Fruit fly (Drosophila melanogaster): ENCODE data around the gene CG44040.

Gene CG44040

DNA sequence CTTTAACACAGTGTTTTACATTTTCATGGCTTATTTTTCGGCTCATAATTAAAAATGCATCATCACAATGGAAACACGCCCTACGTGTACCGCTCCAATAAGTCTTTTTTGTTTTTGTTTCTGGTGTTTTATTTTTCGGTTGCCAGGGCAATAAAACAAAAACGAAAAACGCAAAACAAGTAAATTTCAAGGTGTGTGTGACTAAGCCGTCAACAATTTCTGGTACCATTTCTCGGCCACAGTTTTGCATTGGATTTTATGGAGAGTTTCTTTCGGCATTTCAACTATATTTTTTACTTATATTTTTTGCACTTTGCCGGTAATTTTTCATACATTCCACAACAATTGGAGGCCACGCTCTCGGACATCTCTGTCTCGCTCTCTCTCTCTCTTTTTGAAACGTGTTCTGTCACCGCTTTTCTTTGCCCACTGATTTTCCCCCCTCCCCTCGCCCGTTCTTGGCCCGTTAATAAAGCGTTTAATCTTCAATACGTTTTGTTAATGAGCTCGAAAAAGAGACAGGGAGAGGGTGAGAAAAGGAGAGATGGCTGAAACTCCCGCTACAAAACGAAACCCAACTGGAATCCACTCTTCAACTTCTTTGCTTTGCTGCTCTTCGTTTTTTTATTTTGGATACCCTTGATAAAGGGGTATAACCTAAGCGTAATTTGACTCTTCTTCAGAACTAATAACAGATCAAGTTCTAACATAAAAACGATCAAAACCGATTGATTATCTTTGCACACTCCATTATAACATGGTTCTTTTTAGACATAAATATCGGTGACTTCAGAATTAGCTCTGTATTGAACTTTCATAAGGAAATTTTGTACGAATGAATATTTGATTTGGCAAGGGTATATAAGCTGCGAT is 26.9 kb upstream of the CG44040 start:
- TF ChIP-seq CG7101 (tag; optimal IDR thresholded peaks at IDR 0.05) (no peak), CG11617 (GFP tag; optimal IDR thresholded peaks at IDR 0.05) (peak; percentile 1), CG14711 (tag; optimal IDR thresholded peaks at IDR 0.05) (no peak), ovo (GFP tag; optimal IDR thresholded peaks at IDR 0.05) (no peak), Clk (GFP tag; optimal IDR thresholded peaks at IDR 0.05) (no peak), cic (GFP tag; optimal IDR thresholded peaks at IDR 0.05) (no peak), CG5204 (GFP tag; optimal IDR thresholded peaks at IDR 0.05) (no peak), CG7045 (GFP tag; optimal IDR thresholded peaks at IDR 0.05) (no peak), Crg-1 (GFP tag; optimal IDR thresholded peaks at IDR 0.05) (no peak), tj (GFP tag; optimal IDR thresholded peaks at IDR 0.05) (peak; percentile 71), bab1 (GFP tag; optimal IDR thresholded peaks at IDR 0.05) (peak; percentile 26), Mnt (GFP tag; optimal IDR thresholded peaks at IDR 0.05) (no peak), kay (GFP tag; ENCODE audit: borderline replicate concordance) (no peak), pad (GFP tag; optimal IDR thresholded peaks at IDR 0.05) (peak; percentile 80), CG33017 (tag; optimal IDR thresholded peaks at IDR 0.05) (no peak), Hr96 (GFP tag; optimal IDR thresholded peaks at IDR 0.05) (no peak), CG12768 (GFP tag; optimal IDR thresholded peaks at IDR 0.05) (no peak), CG1620 (GFP tag; optimal IDR thresholded peaks at IDR 0.05) (peak; percentile 22), cnc (optimal IDR thresholded peaks at IDR 0.05) (no peak), toe (GFP tag; optimal IDR thresholded peaks at IDR 0.05) (no peak)

DNA sequence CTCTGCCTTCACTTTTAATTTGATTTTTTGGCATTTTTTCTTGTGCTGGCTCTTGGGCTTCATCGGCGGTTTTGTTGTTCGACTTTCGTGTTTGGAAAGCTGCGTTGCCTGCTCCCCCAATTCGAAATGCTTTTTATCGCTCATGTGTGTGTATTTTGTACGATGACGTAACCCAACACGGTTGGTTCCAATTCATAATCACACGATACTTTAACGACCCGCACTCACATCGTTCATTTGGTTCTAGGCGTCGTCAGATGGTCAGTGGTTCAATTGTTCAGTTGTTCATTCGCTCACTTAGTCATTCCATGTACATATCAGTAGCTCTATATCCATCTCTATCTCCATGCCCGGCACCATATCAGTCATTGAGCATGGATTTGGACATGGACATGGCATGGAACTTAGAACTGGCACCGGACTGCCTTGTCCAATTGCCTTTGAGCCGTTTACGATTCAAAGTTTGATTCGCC is 26.3 kb upstream of the CG44040 start:
- TF ChIP-seq Hr96 (GFP tag; optimal IDR thresholded peaks at IDR 0.05): no peak
- no peak for TF ChIP-seq CG12768 (GFP tag; optimal IDR thresholded peaks at IDR 0.05)
- TF ChIP-seq CG7045 (GFP tag; optimal IDR thresholded peaks at IDR 0.05): no peak
- TF ChIP-seq toe (GFP tag; optimal IDR thresholded peaks at IDR 0.05): no peak
- no peak for TF ChIP-seq cic (GFP tag; optimal IDR thresholded peaks at IDR 0.05)
- TF ChIP-seq pad (GFP tag; optimal IDR thresholded peaks at IDR 0.05): no peak
- no peak for TF ChIP-seq CG14711 (tag; optimal IDR thresholded peaks at IDR 0.05)
- TF ChIP-seq CG7101 (tag; optimal IDR thresholded peaks at IDR 0.05): no peak
- no peak for TF ChIP-seq CG1620 (GFP tag; optimal IDR thresholded peaks at IDR 0.05)
- TF ChIP-seq kay (GFP tag; ENCODE audit: borderline replicate concordance): no peak
- no peak for TF ChIP-seq CG33017 (tag; optimal IDR thresholded peaks at IDR 0.05)
- TF ChIP-seq Crg-1 (GFP tag; optimal IDR thresholded peaks at IDR 0.05): no peak
- no peak for TF ChIP-seq Mnt (GFP tag; optimal IDR thresholded peaks at IDR 0.05)
- no peak for TF ChIP-seq Clk (GFP tag; optimal IDR thresholded peaks at IDR 0.05)
- TF ChIP-seq tj (GFP tag; optimal IDR thresholded peaks at IDR 0.05): no peak
- TF ChIP-seq CG11617 (GFP tag; optimal IDR thresholded peaks at IDR 0.05): no peak

DNA sequence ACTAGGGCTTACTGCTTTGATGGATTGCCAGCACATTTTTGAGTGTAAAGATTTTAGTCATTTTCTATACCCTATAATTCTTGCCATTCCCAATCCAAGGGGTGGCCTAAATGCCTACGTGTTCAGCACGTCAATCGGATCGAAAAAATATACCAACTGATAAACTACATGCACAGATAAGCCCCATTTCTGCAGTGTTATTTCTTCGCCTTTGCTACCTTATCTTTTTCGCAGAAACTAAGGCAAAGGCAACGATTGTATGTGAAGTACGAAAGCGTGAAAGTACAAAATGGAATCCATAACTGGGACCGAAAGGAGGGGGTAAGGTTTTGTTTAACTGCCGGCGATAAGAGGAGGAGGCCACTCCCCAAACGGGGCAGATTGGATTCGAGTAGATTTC is 22.3 kb upstream of the CG44040 start:
- TF ChIP-seq CG12768 (GFP tag; optimal IDR thresholded peaks at IDR 0.05) (peak; percentile 36), ovo (GFP tag; optimal IDR thresholded peaks at IDR 0.05) (no peak), pad (GFP tag; optimal IDR thresholded peaks at IDR 0.05) (peak; percentile 26), cnc (optimal IDR thresholded peaks at IDR 0.05) (no peak), CG33017 (tag; optimal IDR thresholded peaks at IDR 0.05) (no peak), tj (GFP tag; optimal IDR thresholded peaks at IDR 0.05) (no peak), CG7101 (tag; optimal IDR thresholded peaks at IDR 0.05) (no peak), Clk (GFP tag; optimal IDR thresholded peaks at IDR 0.05) (no peak), bab1 (GFP tag; optimal IDR thresholded peaks at IDR 0.05) (no peak), Hr96 (GFP tag; optimal IDR thresholded peaks at IDR 0.05) (no peak), toe (GFP tag; optimal IDR thresholded peaks at IDR 0.05) (no peak), Crg-1 (GFP tag; optimal IDR thresholded peaks at IDR 0.05) (no peak), kay (GFP tag; ENCODE audit: borderline replicate concordance) (peak; percentile 95), Mnt (GFP tag; optimal IDR thresholded peaks at IDR 0.05) (peak; percentile 45), CG11617 (GFP tag; optimal IDR thresholded peaks at IDR 0.05) (no peak), CG14711 (tag; optimal IDR thresholded peaks at IDR 0.05) (no peak), cic (GFP tag; optimal IDR thresholded peaks at IDR 0.05) (peak; percentile 50), CG7045 (GFP tag; optimal IDR thresholded peaks at IDR 0.05) (no peak), CG5204 (GFP tag; optimal IDR thresholded peaks at IDR 0.05) (no peak)

DNA sequence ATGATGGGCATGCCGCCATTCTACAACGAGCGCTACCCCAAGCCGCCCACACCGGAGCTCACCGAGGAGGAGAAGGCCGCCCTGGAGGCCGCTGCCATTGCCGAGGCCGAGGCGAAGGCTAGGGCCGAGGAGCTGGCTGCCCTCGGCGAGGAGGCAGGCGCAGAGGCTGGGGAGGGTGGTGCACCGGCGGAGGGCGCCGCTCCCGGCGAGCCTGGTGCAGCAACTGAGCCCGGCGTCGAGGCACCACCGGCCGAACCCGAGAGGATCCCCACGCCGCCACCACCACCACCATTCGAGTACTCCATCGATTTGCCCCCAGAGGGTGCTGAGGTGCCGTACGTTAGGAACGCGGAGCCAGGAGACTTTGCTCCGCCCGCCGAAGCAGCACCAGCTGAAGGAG is 14.9 kb upstream of the CG44040 start:
- TF ChIP-seq tj (GFP tag; optimal IDR thresholded peaks at IDR 0.05) (no peak), Crg-1 (GFP tag; optimal IDR thresholded peaks at IDR 0.05) (no peak), toe (GFP tag; optimal IDR thresholded peaks at IDR 0.05) (no peak)

DNA sequence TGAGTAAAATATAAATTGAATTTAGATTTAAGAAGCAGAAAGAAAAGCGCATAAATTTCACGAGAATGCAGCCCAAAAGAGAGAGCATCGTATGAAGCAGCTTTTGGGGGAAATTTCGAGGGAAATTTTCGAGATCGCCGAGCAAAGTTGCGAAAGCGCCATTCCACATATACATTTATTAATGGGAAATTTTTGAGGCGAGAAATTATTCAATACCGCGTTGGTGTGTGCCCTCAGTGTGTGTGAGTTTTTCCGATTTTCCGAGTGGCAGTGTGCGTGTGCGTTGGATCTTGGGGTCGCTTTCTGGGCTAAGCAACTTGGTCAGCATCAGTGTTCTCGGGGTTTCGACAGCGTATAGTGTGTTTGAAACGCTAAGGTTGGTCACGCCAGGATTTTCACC is 10.3 kb upstream of the CG44040 start, which contains the start of gene Tm2:
Gene Tm2 (plus strand): TSS at position 270 of the 400 bp plus-strand sequence.
- no peak for TF ChIP-seq CG33017 (tag; optimal IDR thresholded peaks at IDR 0.05)
- no peak for TF ChIP-seq pad (GFP tag; optimal IDR thresholded peaks at IDR 0.05)
- TF ChIP-seq ovo (GFP tag; optimal IDR thresholded peaks at IDR 0.05): no peak
- no peak for TF ChIP-seq CG11617 (GFP tag; optimal IDR thresholded peaks at IDR 0.05)

DNA sequence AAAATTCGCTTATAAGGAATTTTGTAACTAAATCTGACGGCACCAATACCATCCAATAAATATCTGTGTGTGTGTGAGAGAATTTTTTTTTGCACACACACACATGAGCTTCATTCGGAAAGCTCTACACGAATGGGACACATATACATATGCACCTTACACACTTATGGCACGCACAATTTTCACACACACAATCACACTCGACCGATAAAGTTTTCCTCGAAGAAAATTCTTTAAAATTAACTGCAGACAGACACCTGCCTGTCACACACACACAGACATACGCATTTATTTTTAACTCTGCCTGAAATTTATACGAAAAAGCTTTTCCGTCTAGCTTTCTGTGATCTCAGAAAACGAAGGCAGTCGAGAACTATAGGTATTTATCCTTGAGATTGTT is 9.5 kb upstream of the CG44040 start:
- TF ChIP-seq CG5204 (GFP tag; optimal IDR thresholded peaks at IDR 0.05) (no peak), Hr96 (GFP tag; optimal IDR thresholded peaks at IDR 0.05) (no peak), cic (GFP tag; optimal IDR thresholded peaks at IDR 0.05) (no peak), CG1620 (GFP tag; optimal IDR thresholded peaks at IDR 0.05) (no peak)

Measured in whole organism, adult.